Worm (Caenorhabditis elegans) whole organism, L1 larva: ENCODE measurements around the gene clc-4.

Experiments used
- Y116A8C.19 ChIP-seq: sonication (generic microtip); optimal IDR thresholded peaks from 2 replicates; lab custom pipeline; 2016; ENCODE audit warnings: missing compliant biosample characterization, missing genetic modification characterization, borderline replicate concordance
- alr-1 ChIP-seq: fragments of 200-800 bp; sonication (Bioruptor generic); optimal IDR thresholded peaks from 2 replicates; lab custom pipeline; 2018; ENCODE audit warnings: borderline replicate concordance, mild to moderate bottlenecking, missing genetic modification characterization, missing compliant biosample characterization
- ama-1 ChIP-seq: fragments of 150-350 bp; optimal IDR thresholded peaks from 2 replicates; lab custom pipeline; 2014
- blmp-1 ChIP-seq: fragments of 150-350 bp; optimal IDR thresholded peaks from 2 replicates; lab custom pipeline; 2014; ENCODE audit warnings: missing biosample characterization, missing genetic modification characterization
- ceh-63 ChIP-seq: fragments of 200-800 bp; sonication (Bioruptor generic); optimal IDR thresholded peaks from 2 replicates; lab custom pipeline; 2018; ENCODE audit warnings: mild to moderate bottlenecking, missing genetic modification characterization, missing compliant biosample characterization
- ceh-8 ChIP-seq: fragments of 200-800 bp; sonication (Bioruptor generic); optimal IDR thresholded peaks from 2 replicates; lab custom pipeline; 2018; ENCODE audit warnings: mild to moderate bottlenecking, missing genetic modification characterization, moderate library complexity, missing compliant biosample characterization
- ceh-82 ChIP-seq, 3 experiments: fragments of 150-350 bp in 1 of 3; sonication (generic microtip) in 2 of 3; optimal IDR thresholded peaks; 2 replicates each; lab custom pipeline; 2014 to 2017; ENCODE audit warnings: missing biosample characterization in 3 of 3, missing genetic modification characterization in 3 of 3
- ceh-90 ChIP-seq: sonication (generic microtip); optimal IDR thresholded peaks from 2 replicates; lab custom pipeline; 2016; ENCODE audit warnings: missing genetic modification characterization, missing compliant biosample characterization
- dpl-1 ChIP-seq, 3 experiments: fragments of 150-350 bp in 2 of 3; sonication (generic microtip) in 1 of 3; optimal IDR thresholded peaks; 2 replicates each; lab custom pipeline; 2014 to 2017; ENCODE audit warnings: missing biosample characterization in 3 of 3, missing genetic modification characterization in 3 of 3, missing genetic modification reagents in 3 of 3
- efl-3 ChIP-seq: fragments of 200-800 bp; sonication (Bioruptor generic); optimal IDR thresholded peaks from 2 replicates; lab custom pipeline; 2018; ENCODE audit warnings: mild to moderate bottlenecking, missing genetic modification characterization, missing compliant biosample characterization
- egl-27 ChIP-seq, 2 experiments: fragments of 150-350 bp in 1 of 2; sonication (generic microtip); optimal IDR thresholded peaks; 3 replicates each; lab custom pipeline; 2017 to 2018; ENCODE audit warnings: missing biosample characterization in 2 of 2, missing genetic modification characterization in 2 of 2, missing genetic modification reagents in 2 of 2
- elt-2 ChIP-seq: sonication (generic microtip); optimal IDR thresholded peaks from 2 replicates; lab custom pipeline; 2016; ENCODE audit warnings: missing genetic modification characterization, mild to moderate bottlenecking, inconsistent platforms, missing compliant biosample characterization, missing genetic modification reagents
- ets-5 ChIP-seq: fragments of 200-800 bp; sonication (Bioruptor generic); IDR thresholded peaks from 2 replicates; pipeline ENCODE4 v1.3.6; 2022; ENCODE audit warnings: missing genetic modification characterization, missing compliant biosample characterization
- fkh-4 ChIP-seq: sonication (generic microtip); optimal IDR thresholded peaks from 2 replicates; lab custom pipeline; 2016; ENCODE audit warnings: missing compliant biosample characterization, missing genetic modification characterization, borderline replicate concordance
- fkh-8 ChIP-seq: sonication (generic microtip); optimal IDR thresholded peaks from 2 replicates; lab custom pipeline; 2016; ENCODE audit warnings: mild to moderate bottlenecking, missing genetic modification characterization, missing compliant biosample characterization
- fos-1 ChIP-seq: fragments of 150-350 bp; optimal IDR thresholded peaks from 2 replicates; lab custom pipeline; 2014; ENCODE audit warnings: missing biosample characterization, missing genetic modification characterization
- grh-1 ChIP-seq: fragments of 200-800 bp; sonication (Bioruptor generic); IDR thresholded peaks from 2 replicates; pipeline ENCODE4 v1.3.6; 2022; ENCODE audit warnings: missing genetic modification reagents, missing genetic modification characterization, missing compliant biosample characterization
- hlh-17 ChIP-seq: fragments of 200-800 bp; sonication (Bioruptor generic); optimal IDR thresholded peaks from 2 replicates; lab custom pipeline; 2018; ENCODE audit warnings: missing genetic modification characterization, mild to moderate bottlenecking, missing compliant biosample characterization, moderate library complexity, borderline replicate concordance
- isw-1 ChIP-seq: fragments of 200-800 bp; sonication (Bioruptor generic); IDR thresholded peaks from 2 replicates; pipeline ENCODE4 v1.3.6; 2022; ENCODE audit warnings: missing genetic modification characterization, missing compliant biosample characterization
- jun-1 ChIP-seq: fragments of 150-350 bp; optimal IDR thresholded peaks from 2 replicates; lab custom pipeline; 2014; ENCODE audit warnings: missing biosample characterization, missing genetic modification reagents, missing genetic modification characterization
- lin-13 ChIP-seq: fragments of 150-350 bp; optimal IDR thresholded peaks from 2 replicates; lab custom pipeline; 2014; ENCODE audit warnings: missing biosample characterization, missing genetic modification reagents, missing genetic modification characterization
- lin-39 ChIP-seq: fragments of 150-350 bp; optimal IDR thresholded peaks from 2 replicates; lab custom pipeline; 2014; ENCODE audit warnings: missing biosample characterization, missing genetic modification reagents, missing genetic modification characterization
- mef-2 ChIP-seq: fragments of 150-350 bp; optimal IDR thresholded peaks from 2 replicates; lab custom pipeline; 2014; ENCODE audit warnings: missing biosample characterization, missing genetic modification characterization
- mep-1 ChIP-seq: fragments of 150-350 bp; optimal IDR thresholded peaks from 2 replicates; lab custom pipeline; 2014; ENCODE audit warnings: missing biosample characterization, missing genetic modification characterization
- nhr-28 ChIP-seq: fragments of 150-350 bp; optimal IDR thresholded peaks from 2 replicates; lab custom pipeline; 2014; ENCODE audit warnings: missing biosample characterization, missing genetic modification characterization
- nhr-47 ChIP-seq: sonication (generic microtip); optimal IDR thresholded peaks from 2 replicates; lab custom pipeline; 2016; ENCODE audit warnings: mild to moderate bottlenecking, missing genetic modification characterization, moderate library complexity, missing compliant biosample characterization
- nhr-71 ChIP-seq: sonication (generic microtip); optimal IDR thresholded peaks from 2 replicates; lab custom pipeline; 2016; ENCODE audit warnings: mild to moderate bottlenecking, missing genetic modification characterization, moderate library complexity, missing compliant biosample characterization
- nhr-77 ChIP-seq: fragments of 150-350 bp; optimal IDR thresholded peaks from 2 replicates; lab custom pipeline; 2014; ENCODE audit warnings: missing biosample characterization, missing genetic modification characterization
- pag-3 ChIP-seq: sonication (generic microtip); optimal IDR thresholded peaks from 2 replicates; lab custom pipeline; 2017; ENCODE audit warnings: missing genetic modification characterization, mild to moderate bottlenecking, missing compliant biosample characterization, antibody characterized with exemption, borderline replicate concordance; ENCODE audit not compliant: insufficient read depth
- pqm-1 ChIP-seq: sonication (generic microtip); optimal IDR thresholded peaks from 3 replicates; lab custom pipeline; 2017; ENCODE audit warnings: missing biosample characterization, missing genetic modification characterization
- sptf-1 ChIP-seq: fragments of 150-350 bp; optimal IDR thresholded peaks from 2 replicates; lab custom pipeline; 2014; ENCODE audit warnings: missing biosample characterization, missing genetic modification characterization
- swsn-7 ChIP-seq: sonication (generic microtip); optimal IDR thresholded peaks from 2 replicates; lab custom pipeline; 2016; ENCODE audit warnings: missing genetic modification characterization, missing compliant biosample characterization
- unc-98 ChIP-seq: fragments of 200-800 bp; sonication (Bioruptor generic); IDR thresholded peaks from 2 replicates; pipeline ENCODE4 v1.3.6; 2022; ENCODE audit warnings: missing genetic modification characterization, missing compliant biosample characterization
- vab-15 ChIP-seq: sonication (generic microtip); optimal IDR thresholded peaks from 2 replicates; lab custom pipeline; 2017; ENCODE audit warnings: missing genotype, mild to moderate bottlenecking, missing genetic modification characterization, missing compliant biosample characterization
- xbp-1 ChIP-seq: sonication (generic microtip); optimal IDR thresholded peaks from 2 replicates; lab custom pipeline; 2016; ENCODE audit warnings: missing genetic modification characterization, missing compliant biosample characterization
- ztf-4 ChIP-seq: fragments of 150-350 bp; optimal IDR thresholded peaks from 2 replicates; lab custom pipeline; 2014; ENCODE audit warnings: missing biosample characterization, missing genetic modification characterization

Gene clc-4

ce11 chrX:10820511-10820910 is 36.8 kb upstream of the clc-4 start, which contains the start of gene F31B12.3:
TSS of gene F31B12.3 (minus strand) at chrX:10820611.
- no peak for TF ChIP-seq sptf-1
- TF ChIP-seq grh-1 (GFP tag; lab: Robert Waterston, UW): no peak

DNA sequence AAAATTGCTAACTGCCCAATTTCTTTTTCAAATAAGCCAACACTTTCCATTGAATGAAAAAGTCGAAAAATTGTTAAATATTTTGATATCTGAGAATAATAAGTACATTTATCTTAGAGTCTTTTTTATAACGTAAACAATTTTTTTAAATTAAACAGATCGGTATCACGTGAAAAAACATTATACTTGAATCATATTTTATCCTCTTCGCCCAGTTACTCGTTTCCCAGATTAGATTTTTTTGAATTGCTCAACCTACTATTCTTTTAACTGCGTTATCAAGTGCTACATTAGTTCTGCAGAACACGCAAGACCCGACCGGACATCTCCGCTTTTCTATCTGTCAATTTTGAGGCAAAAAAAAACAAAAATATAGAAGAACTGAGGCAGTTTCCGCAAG is 20.7 kb upstream of the clc-4 start, which contains the start of gene F31B12.4:
Gene F31B12.4, plus strand, starts transcription at position 301 of the 400 bp plus-strand sequence.
- TF ChIP-seq ceh-63 (no peak), hlh-17 (GFP tag; lab: Kevin White, UChicago) (no peak), lin-39 (tag; lab: Kevin White, UChicago) (no peak), egl-27 (tag; optimal IDR thresholded peaks at IDR 0.05; lab: Kevin White, UChicago) (no peak), fkh-8 (tag; lab: Kevin White, UChicago) (no peak), nhr-28 (no peak), ztf-4 (tag; lab: Kevin White, UChicago) (no peak), Y116A8C.19 (no peak), nhr-77 (no peak)

- TF ChIP-seq lin-39 (tag; lab: Kevin White, UChicago): no peak
- TF ChIP-seq sptf-1: no peak
- TF ChIP-seq vab-15 (tag; lab: Kevin White, UChicago): no peak
- no peak for TF ChIP-seq mef-2 (tag; lab: Kevin White, UChicago)
- TF ChIP-seq efl-3 (GFP tag; lab: Kevin White, UChicago): no peak
- no peak for TF ChIP-seq fkh-4 (tag; lab: Kevin White, UChicago)
- TF ChIP-seq isw-1 (GFP tag; lab: Robert Waterston, UW): no peak
- TF ChIP-seq ets-5: no peak
Observed at ce11 chrX:10794647-10795046, 10.9 kb upstream of the clc-4 start, which contains the start of gene T05A10.6. TSS of gene T05A10.6 (minus strand) at chrX:10794747.

ce11 chrX:10792435-10792834 is 8.7 kb upstream of the clc-4 start, which contains the start of gene vap-2:
TSS of gene vap-2 (minus strand) at chrX:10792535.
- TF ChIP-seq ama-1 (lab: Kevin White, UChicago) (no peak), ceh-8 (GFP tag; lab: Kevin White, UChicago) (no peak), elt-2 (tag; lab: Kevin White, UChicago) (no peak), blmp-1 (tag; lab: Kevin White, UChicago) (no peak), pqm-1 (tag; lab: Kevin White, UChicago) (no peak), fos-1 (tag; lab: Kevin White, UChicago) (no peak), swsn-7 (tag; lab: Kevin White, UChicago) (no peak), nhr-47 (tag; lab: Kevin White, UChicago) (no peak), unc-98 (GFP tag; lab: Robert Waterston, UW) (no peak), mep-1 (tag; lab: Kevin White, UChicago) (no peak), lin-13 (GFP tag; lab: Kevin White, UChicago) (no peak), ztf-4 (tag; lab: Kevin White, UChicago) (no peak), ceh-82 (tag; optimal IDR thresholded peaks at IDR 0.05; lab: Kevin White, UChicago) (no peak), sptf-1 (no peak), jun-1 (no peak)

ce11 chrX:10787203-10787602 is 3.5 kb upstream of the clc-4 start, which contains the start of gene ttr-14:
TSS of gene ttr-14 (plus strand) at chrX:10787503.
- TF ChIP-seq xbp-1 (tag; lab: Kevin White, UChicago) (no peak), Y116A8C.19 (no peak), ceh-90 (tag; lab: Kevin White, UChicago) (no peak), nhr-71 (tag; lab: Kevin White, UChicago) (no peak), hlh-17 (GFP tag; lab: Kevin White, UChicago) (no peak), ceh-8 (GFP tag; lab: Kevin White, UChicago) (no peak), lin-13 (GFP tag; lab: Kevin White, UChicago) (no peak), nhr-28 (no peak), dpl-1 (GFP tag; optimal IDR thresholded peaks at IDR 0.05; lab: Kevin White, UChicago) (no peak), alr-1 (no peak), efl-3 (GFP tag; lab: Kevin White, UChicago) (no peak), sptf-1 (no peak), pag-3 (no peak)
